Fruit fly (Drosophila melanogaster) whole organism, wandering third instar larva: Measurements from ENCODE around the gene CG14605.

Source experiments
- CG32264 ChIP-seq: fragments of 200-800 bp; sonication (Bioruptor generic); optimal IDR thresholded peaks from 2 replicates; lab custom pipeline; 2016; ENCODE audit warnings: missing biosample characterization, missing genetic modification characterization
- Myc ChIP-seq: fragments of >200 bp; optimal IDR thresholded peaks from 2 replicates; lab custom pipeline; 2017
- fru ChIP-seq: fragments of 200-800 bp; sonication (Bioruptor generic); optimal IDR thresholded peaks from 3 replicates; lab custom pipeline; 2016; ENCODE audit warnings: missing biosample characterization, mild to moderate bottlenecking, missing genetic modification characterization
- h ChIP-seq: fragments of 200-800 bp; sonication (Bioruptor generic); optimal IDR thresholded peaks from 3 replicates; lab custom pipeline; 2016; ENCODE audit warnings: missing biosample characterization, mild to moderate bottlenecking, missing genetic modification characterization
- lola ChIP-seq: fragments of >200 bp; optimal IDR thresholded peaks from 2 replicates; lab custom pipeline; 2017; ENCODE audit warnings: missing biosample characterization, missing genetic modification characterization
- psq ChIP-seq: fragments of 200-800 bp; sonication (Bioruptor generic); optimal IDR thresholded peaks from 3 replicates; lab custom pipeline; 2017; ENCODE audit warnings: missing biosample characterization, mild to moderate bottlenecking, missing genetic modification characterization, moderate library complexity

DNA sequence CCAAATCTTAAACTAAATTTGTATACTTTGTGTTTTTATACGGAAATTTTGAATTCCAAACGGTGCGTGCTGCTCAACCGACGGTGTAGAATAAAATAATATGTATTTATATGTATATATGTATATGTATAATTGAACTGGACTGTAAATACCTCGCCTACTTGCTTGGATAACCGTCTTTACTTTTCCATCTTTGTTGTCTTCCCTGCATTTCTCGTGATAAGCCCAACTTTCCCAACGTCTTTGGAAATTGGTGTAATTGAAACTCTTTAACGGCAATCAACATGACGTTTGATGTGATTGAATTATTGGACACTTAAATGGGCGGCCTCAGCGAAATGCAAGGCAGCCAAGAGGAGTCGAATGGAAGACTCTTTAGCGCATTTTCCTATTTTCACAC is 11.2 kb downstream of the CG14605 start, which contains the start of gene CG1288:
- TF ChIP-seq fru (GFP tag; lab: Kevin White, UChicago) (no peak), CG32264 (GFP tag; lab: Kevin White, UChicago) (no peak), lola (no peak), h (GFP tag; lab: Kevin White, UChicago) (no peak), Myc (lab: Kevin White, UChicago) (no peak), psq (no peak)
